Fruit fly (Drosophila melanogaster) whole organism, embryonic: ENCODE results near the gene CG7724.

ENCODE experiments used
- Awh ChIP-seq: fragments of 200-800 bp; sonication (Bioruptor generic); IDR thresholded peaks from 2 replicates; pipeline ENCODE4, ENCODE4 v1.3.6; 2022; ENCODE audit warnings: missing biosample characterization, missing genetic modification characterization
- CG10462 ChIP-seq: fragments of 200-800 bp; sonication (Bioruptor generic); optimal IDR thresholded peaks from 2 replicates; lab custom pipeline; 2016; ENCODE audit warnings: missing biosample characterization, missing genetic modification characterization
- CG11696 ChIP-seq: fragments of 200-800 bp; sonication (Bioruptor generic); IDR thresholded peaks from 2 replicates; pipeline ENCODE4 v1.3.6; 2022; ENCODE audit warnings: missing biosample characterization, missing genetic modification characterization
- CG12744 ChIP-seq: fragments of 200-800 bp; sonication (Bioruptor generic); optimal IDR thresholded peaks from 2 replicates; lab custom pipeline; 2016; ENCODE audit warnings: missing biosample characterization, missing genetic modification characterization
- CG14860 ChIP-seq: fragments of 200-800 bp; sonication (Bioruptor generic); IDR thresholded peaks from 3 replicates; pipeline ENCODE4 v1.3.6; 2022; ENCODE audit warnings: missing biosample characterization, missing genetic modification characterization; ENCODE audit not compliant: partially characterized antibody
- CG15011 ChIP-seq: fragments of 200-800 bp; sonication (Bioruptor generic); optimal IDR thresholded peaks from 3 replicates; lab custom pipeline; 2018; ENCODE audit warnings: missing biosample characterization, mild to moderate bottlenecking, missing genetic modification characterization
- CG15479 ChIP-seq: fragments of 200-800 bp; sonication (Bioruptor generic); optimal IDR thresholded peaks from 3 replicates; lab custom pipeline; 2019; ENCODE audit warnings: missing biosample characterization, mild to moderate bottlenecking, missing genetic modification characterization, moderate library complexity
- CG15696 ChIP-seq: fragments of 200-800 bp; sonication (Bioruptor generic); optimal IDR thresholded peaks from 2 replicates; lab custom pipeline; 2019; ENCODE audit warnings: missing biosample characterization, mild to moderate bottlenecking, missing genetic modification characterization, moderate library complexity
- CG16779 ChIP-seq: fragments of 200-800 bp; sonication (Bioruptor generic); IDR thresholded peaks from 2 replicates; pipeline ENCODE4 v1.3.6; 2022; ENCODE audit warnings: missing biosample characterization, missing genetic modification characterization
- CG17328 ChIP-seq: fragments of 200-800 bp; sonication (Bioruptor generic); IDR thresholded peaks from 2 replicates; pipeline ENCODE4 v1.3.6; 2022; ENCODE audit warnings: missing biosample characterization, missing genetic modification characterization
- CG1792 ChIP-seq: fragments of 200-800 bp; sonication (Bioruptor generic); optimal IDR thresholded peaks from 2 replicates; lab custom pipeline; 2016; ENCODE audit warnings: missing biosample characterization, missing genetic modification characterization
- CG2875 ChIP-seq: fragments of 200-800 bp; sonication (Bioruptor generic); optimal IDR thresholded peaks from 2 replicates; lab custom pipeline; 2017; ENCODE audit warnings: missing biosample characterization, mild to moderate bottlenecking, missing genetic modification characterization, missing genetic modification reagents
- CG3065 ChIP-seq: fragments of 200-800 bp; sonication (Bioruptor generic); optimal IDR thresholded peaks from 2 replicates; lab custom pipeline; 2016; ENCODE audit warnings: missing biosample characterization, missing genetic modification characterization
- CG32532 ChIP-seq: fragments of 200-800 bp; sonication (Bioruptor generic); IDR thresholded peaks from 2 replicates; pipeline ENCODE4 v1.3.6; 2022; ENCODE audit warnings: missing biosample characterization, missing genetic modification characterization
- CG33213 ChIP-seq: fragments of 200-800 bp; sonication (Bioruptor generic); optimal IDR thresholded peaks from 3 replicates; lab custom pipeline; 2016; ENCODE audit warnings: missing biosample characterization, missing genetic modification characterization
- CG6654 ChIP-seq: fragments of 200-800 bp; sonication (Bioruptor generic); optimal IDR thresholded peaks from 2 replicates; lab custom pipeline; 2017; ENCODE audit warnings: missing biosample characterization, mild to moderate bottlenecking, missing genetic modification characterization
- CG6813 ChIP-seq: fragments of 200-800 bp; sonication (Bioruptor generic); optimal IDR thresholded peaks from 2 replicates; lab custom pipeline; 2017; ENCODE audit warnings: missing biosample characterization, missing genetic modification characterization, mild to moderate bottlenecking, moderate library complexity, missing genetic modification reagents
- CG7839 ChIP-seq: fragments of 200-800 bp; sonication (Bioruptor generic); optimal IDR thresholded peaks from 3 replicates; lab custom pipeline; 2018; ENCODE audit warnings: missing biosample characterization, mild to moderate bottlenecking, missing genetic modification characterization, moderate library complexity
- CG8089 ChIP-seq: fragments of 200-800 bp; sonication (Bioruptor generic); optimal IDR thresholded peaks from 3 replicates; lab custom pipeline; 2016; ENCODE audit warnings: missing biosample characterization, missing genetic modification characterization
- CG8281 ChIP-seq: fragments of 200-800 bp; sonication (Bioruptor generic); optimal IDR thresholded peaks from 2 replicates; lab custom pipeline; 2018; ENCODE audit warnings: missing biosample characterization, mild to moderate bottlenecking, missing genetic modification characterization, moderate library complexity
- CG9797 ChIP-seq: fragments of 200-800 bp; sonication (Bioruptor generic); optimal IDR thresholded peaks from 3 replicates; lab custom pipeline; 2018; ENCODE audit warnings: missing biosample characterization, mild to moderate bottlenecking, missing genetic modification characterization
- CkIIα-i1 ChIP-seq: fragments of 200-800 bp; sonication (Bioruptor generic); IDR thresholded peaks from 2 replicates; pipeline ENCODE4 v1.3.6; 2022; ENCODE audit warnings: missing biosample characterization, missing genetic modification characterization
- Elba2 ChIP-seq: fragments of 200-800 bp; sonication (Bioruptor generic); optimal IDR thresholded peaks from 3 replicates; lab custom pipeline; 2016; ENCODE audit warnings: missing biosample characterization, missing genetic modification characterization
- HHEX ChIP-seq: fragments of 200-800 bp; sonication (Bioruptor generic); optimal IDR thresholded peaks from 3 replicates; lab custom pipeline; 2017; ENCODE audit warnings: missing biosample characterization, mild to moderate bottlenecking, missing genetic modification characterization, missing genetic modification reagents
- HLH3B ChIP-seq: fragments of 200-800 bp; sonication (Bioruptor generic); IDR thresholded peaks from 2 replicates; pipeline ENCODE4 v1.3.6; 2022; ENCODE audit warnings: missing biosample characterization, missing genetic modification characterization
- HLH4C ChIP-seq: fragments of 200-800 bp; sonication (Bioruptor generic); IDR thresholded peaks from 3 replicates; pipeline ENCODE4 v1.3.6; 2022; ENCODE audit warnings: missing biosample characterization, missing genetic modification characterization; ENCODE audit not compliant: partially characterized antibody
- HLH54F ChIP-seq: fragments of 200-800 bp; sonication (Bioruptor generic); optimal IDR thresholded peaks from 3 replicates; lab custom pipeline; 2016; ENCODE audit warnings: missing biosample characterization, missing genetic modification characterization
- Hmr ChIP-seq: fragments of 200-800 bp; sonication (Bioruptor generic); optimal IDR thresholded peaks from 3 replicates; lab custom pipeline; 2017; ENCODE audit warnings: mild to moderate bottlenecking, missing biosample characterization, missing genetic modification reagents, missing genetic modification characterization
- Jarid2 ChIP-seq: fragments of 200-800 bp; sonication (Bioruptor generic); optimal IDR thresholded peaks from 3 replicates; lab custom pipeline; 2017; ENCODE audit warnings: mild to moderate bottlenecking, missing biosample characterization, missing genetic modification reagents, missing genetic modification characterization
- Nf-YB ChIP-seq: fragments of 200-800 bp; sonication (Bioruptor generic); optimal IDR thresholded peaks from 3 replicates; lab custom pipeline; 2019; ENCODE audit warnings: missing biosample characterization, mild to moderate bottlenecking, missing genetic modification characterization, moderate library complexity
- PHDP ChIP-seq: fragments of 200-800 bp; sonication (Bioruptor generic); optimal IDR thresholded peaks from 3 replicates; lab custom pipeline; 2018; ENCODE audit warnings: missing biosample characterization, mild to moderate bottlenecking, missing genetic modification characterization, moderate library complexity
- bbx ChIP-seq: fragments of 200-800 bp; sonication (Bioruptor generic); IDR thresholded peaks from 2 replicates; pipeline ENCODE4 v1.3.6; 2022; ENCODE audit warnings: missing biosample characterization, missing genetic modification characterization; ENCODE audit not compliant: partially characterized antibody
- br ChIP-seq: fragments of >200 bp; optimal IDR thresholded peaks from 2 replicates; lab custom pipeline; 2017
- chif ChIP-seq, 2 experiments: fragments of 200-800 bp; sonication (Bioruptor generic); optimal IDR thresholded peaks; 3 replicates each; lab custom pipeline; 2016; ENCODE audit warnings: missing biosample characterization in 2 of 2, missing genetic modification characterization in 2 of 2
- dimm ChIP-seq: fragments of 200-800 bp; sonication (Bioruptor generic); IDR thresholded peaks from 2 replicates; pipeline ENCODE4 v1.3.6; 2022; ENCODE audit warnings: missing biosample characterization, missing genetic modification characterization
- fru ChIP-seq: fragments of >200 bp; optimal IDR thresholded peaks from 2 replicates; lab custom pipeline; 2017
- gem ChIP-seq: fragments of 200-800 bp; sonication (Bioruptor generic); optimal IDR thresholded peaks from 2 replicates; lab custom pipeline; 2019; ENCODE audit warnings: missing biosample characterization, mild to moderate bottlenecking, missing genetic modification characterization, moderate library complexity
- hbn ChIP-seq: fragments of 200-800 bp; sonication (Bioruptor generic); IDR thresholded peaks from 2 replicates; pipeline ENCODE4 v1.3.6; 2022; ENCODE audit warnings: missing biosample characterization, missing genetic modification characterization; ENCODE audit not compliant: partially characterized antibody
- kah ChIP-seq: fragments of 200-800 bp; sonication (Bioruptor generic); optimal IDR thresholded peaks from 2 replicates; lab custom pipeline; 2018; ENCODE audit warnings: missing biosample characterization, mild to moderate bottlenecking, missing genetic modification characterization
- knrl ChIP-seq: fragments of 200-800 bp; sonication (Bioruptor generic); IDR thresholded peaks from 3 replicates; pipeline ENCODE4 v1.3.6; 2022; ENCODE audit warnings: missing biosample characterization, missing genetic modification characterization; ENCODE audit not compliant: partially characterized antibody
- lmd ChIP-seq: fragments of 200-800 bp; sonication (Bioruptor generic); IDR thresholded peaks from 2 replicates; pipeline ENCODE4 v1.3.6; 2022; ENCODE audit warnings: missing biosample characterization, missing genetic modification characterization
- maf-S ChIP-seq: fragments of 200-800 bp; sonication (Bioruptor generic); optimal IDR thresholded peaks from 2 replicates; lab custom pipeline; 2016; ENCODE audit warnings: missing biosample characterization, missing genetic modification characterization
- org-1 ChIP-seq: fragments of 200-800 bp; sonication (Bioruptor generic); optimal IDR thresholded peaks from 2 replicates; lab custom pipeline; 2017; ENCODE audit warnings: missing biosample characterization, missing genetic modification characterization
- pita ChIP-seq: fragments of 200-800 bp; sonication (Bioruptor generic); optimal IDR thresholded peaks from 2 replicates; lab custom pipeline; 2017; ENCODE audit warnings: missing biosample characterization, mild to moderate bottlenecking, missing genetic modification characterization
- repo ChIP-seq: fragments of 200-800 bp; sonication (Bioruptor generic); optimal IDR thresholded peaks from 2 replicates; lab custom pipeline; 2016; ENCODE audit warnings: missing biosample characterization, missing genetic modification characterization
- sob ChIP-seq: fragments of 200-800 bp; sonication (Bioruptor generic); IDR thresholded peaks from 2 replicates; pipeline ENCODE4 v1.3.6; 2022; ENCODE audit warnings: missing biosample characterization, missing genetic modification characterization
- sr ChIP-seq: fragments of 200-800 bp; sonication (Bioruptor generic); IDR thresholded peaks from 3 replicates; pipeline ENCODE4 v1.3.6; 2022; ENCODE audit warnings: missing biosample characterization, missing genetic modification characterization
- trem ChIP-seq: fragments of 200-800 bp; optimal IDR thresholded peaks from 3 replicates; lab custom pipeline; 2019; ENCODE audit warnings: missing biosample characterization, mild to moderate bottlenecking, missing genetic modification characterization, moderate library complexity
- vvl ChIP-seq: fragments of 200-800 bp; sonication (Bioruptor generic); IDR thresholded peaks from 2 replicates; pipeline ENCODE4 v1.3.6; 2022; ENCODE audit warnings: missing biosample characterization, missing genetic modification characterization

CG7724 gene

DNA sequence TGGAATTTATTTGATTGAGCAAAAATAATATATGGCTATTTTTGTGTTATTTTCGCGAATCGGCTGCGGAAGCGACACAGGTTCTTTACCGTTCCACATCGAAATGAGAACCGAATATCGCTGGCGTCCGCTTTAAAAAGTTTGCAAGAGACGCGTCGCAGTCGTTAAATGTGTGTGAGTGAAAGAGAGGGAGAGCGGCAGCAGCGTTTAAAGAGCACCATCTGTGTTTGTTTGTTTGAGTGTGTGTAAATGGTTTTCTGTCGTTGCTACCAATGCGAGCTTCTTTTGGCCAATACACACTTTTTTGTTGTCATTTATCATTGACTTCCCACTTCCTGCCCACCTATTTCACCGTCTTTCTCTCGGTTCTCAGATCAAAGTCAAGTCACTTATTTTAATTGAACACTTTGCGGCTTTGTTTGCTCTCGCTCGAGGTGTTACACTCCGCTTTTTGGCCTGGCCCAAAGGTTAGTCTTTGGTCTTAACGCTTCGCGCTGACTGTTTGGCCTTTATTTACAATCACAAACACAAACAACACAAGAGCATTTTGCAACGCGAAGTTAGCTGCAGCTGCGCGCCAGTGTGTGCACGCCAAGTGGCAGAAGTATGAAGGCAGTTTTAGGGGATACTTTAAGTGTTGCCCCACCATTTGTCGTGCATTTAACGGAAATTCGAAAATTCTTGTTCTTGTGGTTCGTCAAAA, 43.2 kb upstream of the CG7724 start, which contains the start of gene CG3764 (continued):
- peak; percentile 65 for TF ChIP-seq bbx (GFP tag; lab: Robert Waterston, UW)
- TF ChIP-seq Jarid2 (GFP tag; lab: Kevin White, UChicago) = peak; percentile 56
- TF ChIP-seq CkIIα-i1 = no peak
- 0 out of 2 replicates have a peak, but pooled peaks have one; percentile 6 for TF ChIP-seq CG11696
- TF ChIP-seq CG3065 (GFP tag; lab: Kevin White, UChicago) = peak; percentile 38
- TF ChIP-seq CG6813 (GFP tag; lab: Kevin White, UChicago) = peak; percentile 85
- peak; percentile 81 for TF ChIP-seq repo (GFP tag; lab: Kevin White, UChicago)
- peak; percentile 58 for TF ChIP-seq org-1
- TF ChIP-seq CG14860 (GFP tag; lab: Robert Waterston, UW) = no peak
- TF ChIP-seq CG8281 (tag; lab: Kevin White, UChicago) = peak; percentile 60
- peak; percentile 42 to 59 for TF ChIP-seq chif (GFP tag; optimal IDR thresholded peaks at IDR 0.05; lab: Kevin White, UChicago)
- TF ChIP-seq CG2875 = peak; percentile 87
- peak; percentile 76 for TF ChIP-seq CG17328 (GFP tag; lab: Robert Waterston, UW)
- peak; percentile 88 for TF ChIP-seq Hmr (GFP tag; lab: Kevin White, UChicago)
- no peak for TF ChIP-seq HLH4C (GFP tag; lab: Robert Waterston, UW)
- peak; percentile 79 for TF ChIP-seq sob (GFP tag; lab: Robert Waterston, UW)
- TF ChIP-seq Nf-YB (GFP tag; lab: Kevin White, UChicago) = peak; percentile 65
- peak; percentile 83 for TF ChIP-seq CG8089 (GFP tag; lab: Kevin White, UChicago)
- peak; percentile 44 for TF ChIP-seq HLH54F
- peak; percentile 31; the same call in 1 of the 3 replicates for TF ChIP-seq knrl (GFP tag; lab: Robert Waterston, UW)
- TF ChIP-seq vvl (GFP tag; lab: Robert Waterston, UW) = peak; percentile 83
- peak; percentile 85 for TF ChIP-seq trem (tag; lab: Kevin White, UChicago)
- TF ChIP-seq CG1792 = peak; percentile 53
- peak; percentile 79 for TF ChIP-seq kah
- TF ChIP-seq CG6654 = peak; percentile 28
- no peak for TF ChIP-seq pita (GFP tag; lab: Kevin White, UChicago)
- peak; percentile 74 for TF ChIP-seq CG15696
- TF ChIP-seq CG12744 (GFP tag; lab: Kevin White, UChicago) = peak; percentile 20
- no peak for TF ChIP-seq Elba2 (GFP tag; lab: Kevin White, UChicago)
- peak; percentile 92 for TF ChIP-seq CG33213
- TF ChIP-seq PHDP (tag; lab: Kevin White, UChicago) = peak; percentile 62
- no peak for TF ChIP-seq CG15479 (GFP tag; lab: Kevin White, UChicago)
- no peak for TF ChIP-seq CG16779 (GFP tag; lab: Robert Waterston, UW)
- peak; percentile 50 for TF ChIP-seq maf-S (GFP tag; lab: Kevin White, UChicago)
- no peak for TF ChIP-seq dimm
- peak; percentile 77 for TF ChIP-seq CG15011 (GFP tag; lab: Kevin White, UChicago)
- TF ChIP-seq gem (tag; lab: Kevin White, UChicago) = peak; percentile 60
- peak; percentile 50 for TF ChIP-seq CG32532 (GFP tag; lab: Robert Waterston, UW)
- no peak for TF ChIP-seq fru (lab: Kevin White, UChicago)
- peak; percentile 58; the same call in 1 of the 2 replicates for TF ChIP-seq HLH3B
- peak; percentile 37 for TF ChIP-seq CG10462 (GFP tag; lab: Kevin White, UChicago)
- TF ChIP-seq hbn (GFP tag; lab: Robert Waterston, UW) = no peak
- TF ChIP-seq Awh = peak; percentile 76
- peak; percentile 45; the same call in 1 of the 2 replicates for TF ChIP-seq lmd (GFP tag; lab: Robert Waterston, UW)
- TF ChIP-seq sr (GFP tag; lab: Robert Waterston, UW) = peak; percentile 65; the same call in 1 of the 3 replicates
- no peak for TF ChIP-seq br (lab: Kevin White, UChicago)
- peak; percentile 58 for TF ChIP-seq CG7839 (tag; lab: Kevin White, UChicago)
- peak; percentile 92 for TF ChIP-seq HHEX
- TF ChIP-seq CG9797 (GFP tag; lab: Kevin White, UChicago) = peak; percentile 74
